Fruit fly (Drosophila melanogaster) whole organism, wandering third instar larva: ENCODE data around the gene Hmgcr.

Experiments
- Abd-B ChIP-seq: fragments of >200 bp; optimal IDR thresholded peaks from 2 replicates; lab custom pipeline; 2017; ENCODE audit warnings: missing biosample characterization, missing genetic modification characterization
- CG32264 ChIP-seq: fragments of 200-800 bp; sonication (Bioruptor generic); optimal IDR thresholded peaks from 2 replicates; lab custom pipeline; 2016; ENCODE audit warnings: missing biosample characterization, missing genetic modification characterization
- CG9705 ChIP-seq: fragments of 200-800 bp; sonication (Bioruptor generic); optimal IDR thresholded peaks from 2 replicates; lab custom pipeline; 2018; ENCODE audit warnings: missing biosample characterization, mild to moderate bottlenecking, missing genetic modification characterization
- CrebA ChIP-seq: fragments of 200-800 bp; sonication (Bioruptor generic); optimal IDR thresholded peaks from 2 replicates; lab custom pipeline; 2016; ENCODE audit warnings: missing biosample characterization, mild to moderate bottlenecking, missing genetic modification characterization, borderline replicate concordance
- Dfd ChIP-seq: fragments of >200 bp; optimal IDR thresholded peaks from 2 replicates; lab custom pipeline; 2017; ENCODE audit warnings: missing biosample characterization, missing genetic modification characterization
- Dif ChIP-seq: fragments of 200-275, 200-300 bp; sonication (Bioruptor generic); optimal IDR thresholded peaks from 2 replicates; lab custom pipeline; 2018; ENCODE audit warnings: missing biosample characterization, missing genetic modification characterization; ENCODE audit not compliant: partially characterized antibody
- GATAd ChIP-seq: sonication (Bioruptor generic); optimal IDR thresholded peaks from 2 replicates; lab custom pipeline; 2016; ENCODE audit warnings: missing biosample characterization, missing genetic modification characterization
- HLH106 ChIP-seq: fragments of 200-800 bp; optimal IDR thresholded peaks from 3 replicates; lab custom pipeline; 2019; ENCODE audit warnings: missing biosample characterization, mild to moderate bottlenecking, missing genetic modification characterization, moderate library complexity
- Hnf4 ChIP-seq: fragments of 200-800 bp; sonication (Bioruptor generic); optimal IDR thresholded peaks from 2 replicates; lab custom pipeline; 2016; ENCODE audit warnings: missing biosample characterization, mild to moderate bottlenecking, missing genetic modification characterization
- Hr78 ChIP-seq: fragments of >200 bp; optimal IDR thresholded peaks from 2 replicates; lab custom pipeline; 2017; ENCODE audit warnings: missing biosample characterization, missing genetic modification characterization
- Hr83 ChIP-seq: fragments of 200-300 bp; sonication (Bioruptor generic); optimal IDR thresholded peaks from 2 replicates; lab custom pipeline; 2016; ENCODE audit warnings: missing biosample characterization, mild to moderate bottlenecking, missing genetic modification characterization, moderate library complexity; ENCODE audit not compliant: poor library complexity, severe bottlenecking
- Jra ChIP-seq: sonication (Bioruptor generic); optimal IDR thresholded peaks from 2 replicates; lab custom pipeline; 2016; ENCODE audit warnings: missing biosample characterization, missing genetic modification characterization
- Mio ChIP-seq: sonication (Bioruptor generic); optimal IDR thresholded peaks from 2 replicates; lab custom pipeline; 2016; ENCODE audit warnings: missing biosample characterization, missing genetic modification characterization
- Myc ChIP-seq: fragments of >200 bp; optimal IDR thresholded peaks from 2 replicates; lab custom pipeline; 2017
- N ChIP-seq: fragments of >200 bp; optimal IDR thresholded peaks from 2 replicates; lab custom pipeline; 2018; ENCODE audit warnings: missing biosample characterization, missing external identifiers, missing genetic modification characterization
- OdsH ChIP-seq: fragments of 200-800 bp; sonication (Bioruptor generic); optimal IDR thresholded peaks from 2 replicates; lab custom pipeline; 2016; ENCODE audit warnings: missing biosample characterization, mild to moderate bottlenecking, missing genetic modification characterization
- Rel ChIP-seq, 2 experiments: fragments of 200-800 bp; sonication (Bioruptor generic) in 1 of 2; optimal IDR thresholded peaks; 2 replicates in 1 of 2; 3 replicates in 1 of 2; lab custom pipeline; 2016 to 2019; ENCODE audit warnings: mild to moderate bottlenecking in 2 of 2, missing biosample characterization in 2 of 2, missing genetic modification characterization in 2 of 2, moderate library complexity in 1 of 2
- Sp1 ChIP-seq: fragments of 200-800 bp; sonication (Bioruptor generic); optimal IDR thresholded peaks from 3 replicates; lab custom pipeline; 2019; ENCODE audit warnings: missing biosample characterization, mild to moderate bottlenecking, missing genetic modification characterization, moderate library complexity
- Vsx2 ChIP-seq: fragments of 200-300, 225-300 bp; sonication (Bioruptor generic); optimal IDR thresholded peaks from 2 replicates; lab custom pipeline; 2018; ENCODE audit warnings: missing biosample characterization, missing genetic modification characterization; ENCODE audit not compliant: partially characterized antibody
- br ChIP-seq: fragments of 200-800 bp; sonication (Bioruptor generic); optimal IDR thresholded peaks from 2 replicates; lab custom pipeline; 2016; ENCODE audit warnings: missing biosample characterization, missing genetic modification characterization
- brk ChIP-seq: fragments of 200-800 bp; sonication (Bioruptor generic); optimal IDR thresholded peaks from 2 replicates; lab custom pipeline; 2016; ENCODE audit warnings: missing biosample characterization, mild to moderate bottlenecking, missing genetic modification characterization
- dl ChIP-seq, 2 experiments: fragments of 175-275, 200-275 bp in 1 of 2; fragments of 200-275 bp in 1 of 2; sonication (Bioruptor generic); optimal IDR thresholded peaks; lab custom pipeline; 2018; ENCODE audit warnings: mild to moderate bottlenecking in 2 of 2, missing biosample characterization in 2 of 2, missing genetic modification characterization in 2 of 2, moderate library complexity in 2 of 2; ENCODE audit not compliant: partially characterized antibody in 2 of 2, insufficient read depth in 1 of 2
- dmrt93B ChIP-seq: fragments of 200-800 bp; sonication (Bioruptor generic); optimal IDR thresholded peaks from 2 replicates; lab custom pipeline; 2018; ENCODE audit warnings: missing biosample characterization, mild to moderate bottlenecking, missing genetic modification characterization
- dsf ChIP-seq: sonication (Bioruptor generic); optimal IDR thresholded peaks from 2 replicates; lab custom pipeline; 2016; ENCODE audit warnings: missing biosample characterization, missing genetic modification characterization, borderline replicate concordance
- ey ChIP-seq: fragments of 200-800 bp; sonication (Bioruptor generic); optimal IDR thresholded peaks from 2 replicates; lab custom pipeline; 2016; ENCODE audit warnings: missing biosample characterization, missing genetic modification characterization
- foxo ChIP-seq, 2 experiments: fragments of 200-800 bp; sonication (Bioruptor generic); optimal IDR thresholded peaks; 2 replicates in 1 of 2; 3 replicates in 1 of 2; lab custom pipeline; 2016 to 2017; ENCODE audit warnings: missing biosample characterization in 2 of 2, missing genetic modification characterization in 2 of 2
- fru ChIP-seq: fragments of 200-800 bp; sonication (Bioruptor generic); optimal IDR thresholded peaks from 3 replicates; lab custom pipeline; 2016; ENCODE audit warnings: missing biosample characterization, mild to moderate bottlenecking, missing genetic modification characterization
- h ChIP-seq: fragments of 200-800 bp; sonication (Bioruptor generic); optimal IDR thresholded peaks from 3 replicates; lab custom pipeline; 2016; ENCODE audit warnings: missing biosample characterization, mild to moderate bottlenecking, missing genetic modification characterization
- jim ChIP-seq: fragments of 175-275, 200-325 bp; sonication (Bioruptor generic); optimal IDR thresholded peaks from 2 replicates; lab custom pipeline; 2016; ENCODE audit warnings: missing biosample characterization, mild to moderate bottlenecking, missing genetic modification characterization
- lola ChIP-seq: fragments of >200 bp; optimal IDR thresholded peaks from 2 replicates; lab custom pipeline; 2017; ENCODE audit warnings: missing biosample characterization, missing genetic modification characterization
- pan ChIP-seq: fragments of >200 bp; optimal IDR thresholded peaks from 2 replicates; lab custom pipeline; 2017
- psq ChIP-seq: fragments of 200-800 bp; sonication (Bioruptor generic); optimal IDR thresholded peaks from 3 replicates; lab custom pipeline; 2017; ENCODE audit warnings: missing biosample characterization, mild to moderate bottlenecking, missing genetic modification characterization, moderate library complexity
- rgr ChIP-seq: fragments of 200-800 bp; sonication (Bioruptor generic); optimal IDR thresholded peaks from 3 replicates; lab custom pipeline; 2016; ENCODE audit warnings: missing biosample characterization, mild to moderate bottlenecking, missing genetic modification characterization
- sage ChIP-seq: fragments of 200-800 bp; sonication (Bioruptor generic); optimal IDR thresholded peaks from 2 replicates; lab custom pipeline; 2016; ENCODE audit warnings: missing biosample characterization, mild to moderate bottlenecking, missing genetic modification characterization
- sv ChIP-seq: fragments of 200-800 bp; sonication (Bioruptor generic); optimal IDR thresholded peaks from 3 replicates; lab custom pipeline; 2016; ENCODE audit warnings: missing biosample characterization, missing genetic modification characterization
- tai ChIP-seq: sonication (Bioruptor generic); optimal IDR thresholded peaks from 2 replicates; lab custom pipeline; 2016; ENCODE audit warnings: missing biosample characterization, missing genetic modification characterization
- usp ChIP-seq: fragments of >200 bp; optimal IDR thresholded peaks from 2 replicates; lab custom pipeline; 2017; ENCODE audit warnings: missing biosample characterization, missing genetic modification characterization
- woc ChIP-seq: sonication (Bioruptor generic); optimal IDR thresholded peaks from 2 replicates; lab custom pipeline; 2016; ENCODE audit warnings: missing biosample characterization, mild to moderate bottlenecking, missing genetic modification characterization

The Hmgcr gene

DNA sequence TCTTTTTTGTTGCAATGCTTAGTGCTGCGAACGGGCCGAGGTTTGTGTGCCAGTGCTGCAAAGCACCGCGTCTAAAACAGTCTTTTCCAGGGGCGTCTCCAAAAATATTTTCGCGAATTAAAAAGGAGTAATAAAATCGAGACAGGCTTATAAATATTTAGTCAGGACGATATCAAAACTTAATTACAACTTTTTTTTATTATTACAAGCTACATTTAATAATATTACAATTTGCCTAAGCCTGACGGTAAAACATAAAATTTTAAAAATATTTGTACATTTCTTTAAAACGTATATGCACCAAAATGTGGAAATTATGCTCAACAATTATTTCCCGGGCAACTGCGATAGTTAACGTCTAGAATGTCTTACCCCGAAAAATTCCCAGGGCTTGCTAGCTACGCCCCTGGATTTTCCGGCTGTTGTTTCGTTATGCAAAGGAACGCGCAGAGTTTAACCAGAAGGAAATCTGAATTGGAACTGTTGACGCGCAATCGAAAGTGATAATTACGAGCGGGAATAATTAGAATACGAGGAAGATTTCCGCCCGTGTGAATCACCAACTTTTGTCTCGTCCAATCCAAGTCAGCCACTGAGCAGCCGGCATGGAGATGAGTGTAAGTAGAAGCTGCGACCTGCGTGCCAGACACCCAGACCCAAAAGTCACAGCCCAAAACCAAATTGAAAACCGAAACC lies 24.9 kb downstream of the Hmgcr start, which contains the start of the genes PTPMT1 and Hrd3:
PTPMT1 (plus strand) TSS at position 428 of the 696 bp plus-strand sequence.
Hrd3 (minus strand) TSS at position 646 of the 696 bp plus-strand sequence.
- TF ChIP-seq brk (GFP tag; lab: Kevin White, UChicago) (no peak), sv (GFP tag; lab: Kevin White, UChicago) (peak; percentile 99), N (GFP tag; lab: Kevin White, UChicago) (no peak), Hr78 (GFP tag; lab: Kevin White, UChicago) (no peak), ey (peak; percentile 97), HLH106 (tag; lab: Kevin White, UChicago) (peak; percentile 99), Myc (lab: Kevin White, UChicago) (no peak), Hr83 (GFP tag; lab: Kevin White, UChicago) (peak; percentile 85), Jra (GFP tag; lab: Kevin White, UChicago) (peak; percentile 97), pan (lab: Kevin White, UChicago) (no peak), foxo (GFP tag; optimal IDR thresholded peaks at IDR 0.05; lab: Kevin White, UChicago) (peak; percentile 92 to 99), dmrt93B (peak; percentile 99), Dif (peak; percentile 1), Mio (GFP tag; lab: Kevin White, UChicago) (peak; percentile 85), Hnf4 (GFP tag; lab: Kevin White, UChicago) (peak; percentile 95), Dfd (no peak), OdsH (GFP tag; lab: Kevin White, UChicago) (peak; percentile 98), h (peak; percentile 99), CrebA (no peak), jim (GFP tag; lab: Kevin White, UChicago) (peak; percentile 68), Vsx2 (GFP tag; lab: Kevin White, UChicago) (no peak), psq (GFP tag; lab: Kevin White, UChicago) (peak; percentile 97), dl (GFP tag; optimal IDR thresholded peaks at IDR 0.05; lab: Kevin White, UChicago; ENCODE audit: insufficient read depth in 1 of 2, partially characterized antibody in 2 of 2) (no peak), CG9705 (peak; percentile 96), Abd-B (GFP tag; lab: Kevin White, UChicago) (no peak), sage (GFP tag; lab: Kevin White, UChicago) (peak; percentile 96), GATAd (GFP tag; lab: Kevin White, UChicago) (peak; percentile 95), Rel (GFP tag; optimal IDR thresholded peaks at IDR 0.05; lab: Kevin White, UChicago) (peak; percentile 81), Rel (tag; optimal IDR thresholded peaks at IDR 0.05; lab: Kevin White, UChicago) (peak; percentile 89), tai (GFP tag; lab: Kevin White, UChicago) (no peak), fru (GFP tag; lab: Kevin White, UChicago) (peak; percentile 99), lola (no peak), CG32264 (peak; percentile 90), dsf (GFP tag; lab: Kevin White, UChicago) (peak; percentile 93), Sp1 (GFP tag; lab: Kevin White, UChicago) (peak; percentile 99), br (GFP tag; lab: Kevin White, UChicago) (peak; percentile 98), usp (GFP tag; lab: Kevin White, UChicago) (no peak), rgr (GFP tag; lab: Kevin White, UChicago) (peak; percentile 98), woc (peak; percentile 94)
- TF ChIP-seq, all 38 proteins: peak for 25

DNA sequence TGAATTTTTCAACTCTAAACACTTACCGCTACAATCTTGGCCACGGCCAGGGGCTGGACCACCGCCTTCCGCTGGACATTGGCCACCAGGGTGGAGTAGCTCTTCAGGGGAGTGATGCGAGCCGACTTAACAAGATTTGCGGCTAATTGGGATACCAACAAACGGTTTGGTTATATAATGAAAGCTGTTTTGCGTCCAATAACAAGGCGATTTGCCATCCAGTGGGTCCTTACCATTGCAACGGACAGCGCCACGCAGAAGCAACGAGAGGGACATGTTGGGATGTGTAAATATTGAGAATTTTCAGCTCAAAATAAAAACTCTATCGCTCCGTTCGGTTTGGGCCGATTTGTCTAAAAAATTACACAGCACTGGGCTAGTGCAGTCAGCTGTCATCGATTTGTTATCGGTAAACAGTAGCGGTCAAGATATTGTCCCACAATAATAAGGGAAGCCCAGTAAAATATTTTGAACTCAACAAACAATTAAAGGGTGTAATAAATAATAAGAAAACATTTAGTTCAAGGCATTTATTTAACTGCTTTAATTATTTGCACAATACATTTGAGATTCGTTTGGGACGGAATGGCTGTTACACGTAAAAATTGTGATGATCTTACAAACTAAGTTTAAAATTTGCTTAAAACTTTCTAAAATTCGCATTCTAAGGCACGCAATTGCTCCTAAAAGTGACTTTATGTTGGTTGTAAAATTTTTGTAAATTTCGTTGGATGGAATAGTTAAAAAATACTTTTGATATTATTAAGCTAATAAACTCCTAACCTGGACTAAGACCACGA lies 27.3 kb downstream of the Hmgcr start, which contains the start of gene SdhD:
SdhD (minus strand) TSS at position 382 of the 800 bp plus-strand sequence.
- TF ChIP-seq tai (GFP tag; lab: Kevin White, UChicago): no peak
- no peak for TF ChIP-seq psq (GFP tag; lab: Kevin White, UChicago)
- TF ChIP-seq jim (GFP tag; lab: Kevin White, UChicago): no peak
- no peak for TF ChIP-seq Rel (GFP tag; optimal IDR thresholded peaks at IDR 0.05; lab: Kevin White, UChicago)
- TF ChIP-seq Rel (tag; optimal IDR thresholded peaks at IDR 0.05; lab: Kevin White, UChicago): peak; percentile 88
- no peak for TF ChIP-seq Mio (GFP tag; lab: Kevin White, UChicago)
- TF ChIP-seq Hr83 (GFP tag; lab: Kevin White, UChicago): peak; percentile 84
- no peak for TF ChIP-seq CrebA
- TF ChIP-seq h: peak; percentile 39
- TF ChIP-seq CG9705: no peak
- peak; percentile 57 for TF ChIP-seq Jra (GFP tag; lab: Kevin White, UChicago)
- TF ChIP-seq Dfd: no peak
- no peak for TF ChIP-seq Hr78 (GFP tag; lab: Kevin White, UChicago)
- no peak for TF ChIP-seq dl (GFP tag; optimal IDR thresholded peaks at IDR 0.05; lab: Kevin White, UChicago; ENCODE audit: insufficient read depth in 1 of 2, partially characterized antibody in 2 of 2)
- TF ChIP-seq fru (GFP tag; lab: Kevin White, UChicago): peak; percentile 15
- TF ChIP-seq Vsx2 (GFP tag; lab: Kevin White, UChicago): no peak
- peak; percentile 54 for TF ChIP-seq br (GFP tag; lab: Kevin White, UChicago)
- TF ChIP-seq N (GFP tag; lab: Kevin White, UChicago): no peak
- peak; percentile 31 for TF ChIP-seq Sp1 (GFP tag; lab: Kevin White, UChicago)
- peak; percentile 48 for TF ChIP-seq OdsH (GFP tag; lab: Kevin White, UChicago)
- TF ChIP-seq Myc (lab: Kevin White, UChicago): peak; percentile 15
- TF ChIP-seq Hnf4 (GFP tag; lab: Kevin White, UChicago): peak; percentile 72
- TF ChIP-seq sage (GFP tag; lab: Kevin White, UChicago): no peak
- TF ChIP-seq rgr (GFP tag; lab: Kevin White, UChicago): peak; percentile 52
- TF ChIP-seq pan (lab: Kevin White, UChicago): no peak
- TF ChIP-seq GATAd (GFP tag; lab: Kevin White, UChicago): no peak
- TF ChIP-seq dmrt93B: no peak
- TF ChIP-seq dsf (GFP tag; lab: Kevin White, UChicago): no peak
- TF ChIP-seq brk (GFP tag; lab: Kevin White, UChicago): no peak
- TF ChIP-seq Abd-B (GFP tag; lab: Kevin White, UChicago): no peak
- no peak for TF ChIP-seq HLH106 (tag; lab: Kevin White, UChicago)
- no peak for TF ChIP-seq Dif
- TF ChIP-seq CG32264: no peak
- peak; percentile 21 for TF ChIP-seq sv (GFP tag; lab: Kevin White, UChicago)
- TF ChIP-seq foxo (GFP tag; optimal IDR thresholded peaks at IDR 0.05; lab: Kevin White, UChicago): peak in 1 of 2 experiments; percentile 50
